Fruit fly (Drosophila melanogaster) whole organism, prepupa: ENCODE measurements around the gene FeCH.

ENCODE experiments used
- Blimp-1 ChIP-seq: fragments of 200-800 bp; sonication (Bioruptor generic); optimal IDR thresholded peaks from 3 replicates; lab custom pipeline; 2017; ENCODE audit warnings: missing biosample characterization, missing genetic modification characterization, mild to moderate bottlenecking, moderate library complexity, missing genetic modification reagents
- CG10669 ChIP-seq: fragments of 200-800 bp; sonication (Bioruptor generic); optimal IDR thresholded peaks from 3 replicates; lab custom pipeline; 2018; ENCODE audit warnings: missing biosample characterization, mild to moderate bottlenecking, missing genetic modification characterization, moderate library complexity
- CG11294 ChIP-seq: fragments of 200-800 bp; sonication (Bioruptor generic); IDR thresholded peaks from 2 replicates; pipeline ENCODE4 v1.3.6; 2022; ENCODE audit warnings: missing biosample characterization, missing genetic modification characterization
- CG11762 ChIP-seq: fragments of 200-800 bp; sonication (Bioruptor generic); optimal IDR thresholded peaks from 3 replicates; lab custom pipeline; 2016; ENCODE audit warnings: missing biosample characterization, missing genetic modification characterization; ENCODE audit not compliant: insufficient read depth
- CG1621 ChIP-seq: fragments of 200-800 bp; sonication (Bioruptor generic); optimal IDR thresholded peaks from 3 replicates; lab custom pipeline; 2018; ENCODE audit warnings: missing biosample characterization, mild to moderate bottlenecking, missing genetic modification characterization
- CG3032 ChIP-seq: fragments of 200-800 bp; optimal IDR thresholded peaks from 2 replicates; lab custom pipeline; 2019; ENCODE audit warnings: missing biosample characterization, mild to moderate bottlenecking, missing genetic modification characterization, moderate library complexity
- CG32006 ChIP-seq: fragments of 200-800 bp; sonication (Bioruptor generic); optimal IDR thresholded peaks from 3 replicates; lab custom pipeline; 2017; ENCODE audit warnings: missing biosample characterization, mild to moderate bottlenecking, missing genetic modification characterization
- CG34406 ChIP-seq: fragments of 200-800 bp; sonication (Bioruptor generic); optimal IDR thresholded peaks from 3 replicates; lab custom pipeline; 2016; ENCODE audit warnings: missing biosample characterization, missing genetic modification characterization
- CG3919 ChIP-seq: fragments of 200-800 bp; sonication (Bioruptor generic); optimal IDR thresholded peaks from 3 replicates; lab custom pipeline; 2016; ENCODE audit warnings: missing biosample characterization, missing genetic modification characterization
- CG6792 ChIP-seq: fragments of 200-800 bp; sonication (Bioruptor generic); optimal IDR thresholded peaks from 3 replicates; lab custom pipeline; 2016; ENCODE audit warnings: missing biosample characterization, missing genetic modification characterization
- CG6854 ChIP-seq: fragments of 200-800 bp; sonication (Bioruptor generic); optimal IDR thresholded peaks from 2 replicates; lab custom pipeline; 2017; ENCODE audit warnings: missing biosample characterization, mild to moderate bottlenecking, missing genetic modification characterization
- CG7368 ChIP-seq: fragments of 200-800 bp; sonication (Bioruptor generic); optimal IDR thresholded peaks from 3 replicates; lab custom pipeline; 2016; ENCODE audit warnings: missing biosample characterization, missing genetic modification characterization
- CG9139 ChIP-seq: fragments of 200-800 bp; sonication (Bioruptor generic); optimal IDR thresholded peaks from 3 replicates; lab custom pipeline; 2017; ENCODE audit warnings: missing biosample characterization, mild to moderate bottlenecking, missing genetic modification characterization
- Eip75B ChIP-seq: fragments of 200-800 bp; sonication (Bioruptor generic); optimal IDR thresholded peaks from 3 replicates; lab custom pipeline; 2016; ENCODE audit warnings: missing biosample characterization, missing genetic modification characterization
- Eip78C ChIP-seq: fragments of 200-800 bp; sonication (Bioruptor generic); peaks from one replicate; lab custom pipeline; 2016; ENCODE audit warnings: missing biosample characterization, missing genetic modification characterization
- Eip93F ChIP-seq: fragments of 200-800 bp; sonication (Bioruptor generic); optimal IDR thresholded peaks from 2 replicates; lab custom pipeline; 2016; ENCODE audit warnings: missing biosample characterization, mild to moderate bottlenecking, missing genetic modification characterization
- Hr38 ChIP-seq: sonication (Bioruptor generic); optimal IDR thresholded peaks from 2 replicates; lab custom pipeline; 2016; ENCODE audit warnings: missing biosample characterization, missing genetic modification characterization
- Hr4 ChIP-seq: fragments of 200-800 bp; sonication (Bioruptor generic); optimal IDR thresholded peaks from 3 replicates; lab custom pipeline; 2016; ENCODE audit warnings: missing biosample characterization, missing genetic modification characterization
- Lpt ChIP-seq: fragments of 200-800 bp; sonication (Bioruptor generic); optimal IDR thresholded peaks from 3 replicates; lab custom pipeline; 2016; ENCODE audit warnings: missing biosample characterization, missing genetic modification characterization
- Met ChIP-seq: fragments of 200-800 bp; sonication (Bioruptor generic); optimal IDR thresholded peaks from 3 replicates; lab custom pipeline; 2016; ENCODE audit warnings: missing biosample characterization, missing genetic modification characterization
- OdsH ChIP-seq: fragments of 200-800 bp; sonication (Bioruptor generic); optimal IDR thresholded peaks from 3 replicates; lab custom pipeline; 2016; ENCODE audit warnings: missing biosample characterization, missing genetic modification characterization
- Smox ChIP-seq: fragments of 200-800 bp; sonication (Bioruptor generic); optimal IDR thresholded peaks from 3 replicates; lab custom pipeline; 2016; ENCODE audit warnings: missing biosample characterization, missing genetic modification characterization
- Sox14 ChIP-seq: fragments of 200-800 bp; sonication (Bioruptor generic); optimal IDR thresholded peaks from 3 replicates; lab custom pipeline; 2016; ENCODE audit warnings: missing biosample characterization, missing genetic modification characterization
- Sox15 ChIP-seq: fragments of 200-800 bp; sonication (Bioruptor generic); optimal IDR thresholded peaks from 3 replicates; lab custom pipeline; 2016; ENCODE audit warnings: missing biosample characterization, missing genetic modification characterization
- acj6 ChIP-seq: fragments of 200-800 bp; sonication (Bioruptor generic); optimal IDR thresholded peaks from 3 replicates; lab custom pipeline; 2016; ENCODE audit warnings: missing biosample characterization, missing genetic modification characterization
- fd85E ChIP-seq: fragments of 200-800 bp; sonication (Bioruptor generic); optimal IDR thresholded peaks from 3 replicates; lab custom pipeline; 2016; ENCODE audit warnings: missing biosample characterization, missing genetic modification characterization
- lz ChIP-seq: fragments of 200-800 bp; sonication (Bioruptor generic); optimal IDR thresholded peaks from 3 replicates; lab custom pipeline; 2016; ENCODE audit warnings: missing biosample characterization, missing genetic modification characterization
- spab ChIP-seq: fragments of 200-800 bp; sonication (Bioruptor generic); optimal IDR thresholded peaks from 2 replicates; lab custom pipeline; 2017; ENCODE audit warnings: missing biosample characterization, mild to moderate bottlenecking, missing genetic modification characterization, missing genetic modification reagents
- ss ChIP-seq, 2 experiments: fragments of 200-800 bp; sonication (Bioruptor generic); optimal IDR thresholded peaks; 2 replicates in 1 of 2; 3 replicates in 1 of 2; lab custom pipeline; 2017 to 2018; ENCODE audit warnings: mild to moderate bottlenecking in 2 of 2, missing biosample characterization in 2 of 2, missing genetic modification characterization in 2 of 2, moderate library complexity in 1 of 2
- svp ChIP-seq: fragments of 200-800 bp; sonication (Bioruptor generic); peaks from one replicate; lab custom pipeline; 2016; ENCODE audit warnings: missing biosample characterization, missing genetic modification characterization
- topi ChIP-seq: fragments of 200-800 bp; sonication (Bioruptor generic); optimal IDR thresholded peaks from 3 replicates; lab custom pipeline; 2016; ENCODE audit warnings: missing biosample characterization, missing genetic modification characterization

Gene FeCH

dm6 chr3R:31812117-31812975 lies at the start of gene FeCH, which contains the start of gene RhoGAP100F:
FeCH (minus strand) TSS chr3R:31812296.
RhoGAP100F (plus strand) TSS chr3R:31812609.
- TF ChIP-seq acj6 (GFP tag; lab: Kevin White, UChicago): no peak
- TF ChIP-seq Eip78C: no peak
- TF ChIP-seq svp: peak; percentile 83
- TF ChIP-seq CG34406 (GFP tag; lab: Kevin White, UChicago): no peak
- no peak for TF ChIP-seq CG1621 (tag; lab: Kevin White, UChicago)
- TF ChIP-seq Eip75B: peak; percentile 72
- TF ChIP-seq CG6792: no peak
- TF ChIP-seq Met (GFP tag; lab: Kevin White, UChicago): no peak
- no peak for TF ChIP-seq ss (GFP tag; optimal IDR thresholded peaks at IDR 0.05; lab: Kevin White, UChicago)
- TF ChIP-seq OdsH: no peak

dm6 chr3R:31852185-31852584 lies 40.1 kb upstream of the FeCH start:
- TF ChIP-seq CG3032 (tag; lab: Kevin White, UChicago) (no peak), CG32006 (GFP tag; lab: Kevin White, UChicago) (no peak), Blimp-1 (GFP tag; lab: Kevin White, UChicago) (no peak), Sox14 (GFP tag; lab: Kevin White, UChicago) (no peak)

dm6 chr3R:31826422-31826821 lies 14.3 kb upstream of the FeCH start:
- TF ChIP-seq CG7368 (GFP tag; lab: Kevin White, UChicago) (no peak), Hr4 (no peak), Sox15 (GFP tag; lab: Kevin White, UChicago) (no peak), CG11762 (no peak), CG6854 (GFP tag; lab: Kevin White, UChicago) (no peak), Smox (GFP tag; lab: Kevin White, UChicago) (no peak), Hr38 (GFP tag; lab: Kevin White, UChicago) (no peak), CG6792 (no peak), ss (GFP tag; optimal IDR thresholded peaks at IDR 0.05; lab: Kevin White, UChicago) (no peak)

- TF ChIP-seq fd85E (no peak), CG32006 (GFP tag; lab: Kevin White, UChicago) (no peak), Met (GFP tag; lab: Kevin White, UChicago) (no peak), spab (GFP tag; lab: Kevin White, UChicago) (no peak), svp (no peak), CG9139 (no peak), Lpt (no peak), CG10669 (GFP tag; lab: Kevin White, UChicago) (no peak), CG3919 (GFP tag; lab: Kevin White, UChicago) (no peak)
Measured at dm6 chr3R:31825571-31826068, 13.5 kb upstream of the FeCH start.

dm6 chr3R:31824200-31824599 lies 12.1 kb upstream of the FeCH start:
- no peak for TF ChIP-seq fd85E
- no peak for TF ChIP-seq Sox14 (GFP tag; lab: Kevin White, UChicago)
- no peak for TF ChIP-seq lz (GFP tag; lab: Kevin White, UChicago)
- TF ChIP-seq topi (GFP tag; lab: Kevin White, UChicago): no peak
- TF ChIP-seq Eip93F (GFP tag; lab: Kevin White, UChicago): no peak
- no peak for TF ChIP-seq CG11294 (GFP tag; lab: Robert Waterston, UW)
